Worm (Caenorhabditis elegans): Measurements from ENCODE around the gene ins-19.

Gene ins-19

DNA sequence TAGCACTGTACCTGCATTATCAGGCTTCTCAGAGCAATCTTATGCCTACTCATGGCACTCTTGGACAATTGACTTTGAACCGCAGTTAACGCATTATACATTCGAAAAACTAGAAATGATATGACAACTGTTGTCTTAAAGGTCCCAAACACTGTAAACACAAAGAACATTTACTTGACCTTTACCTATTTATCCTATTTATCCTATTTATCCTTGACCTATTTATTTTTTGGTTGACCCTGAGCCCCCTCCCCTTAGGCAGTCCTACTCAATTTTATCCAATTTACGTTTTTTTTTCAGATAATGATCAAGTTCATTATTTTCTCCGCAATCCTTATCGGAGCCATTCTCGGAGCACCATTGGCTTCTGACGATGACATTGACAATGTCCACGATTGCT is 25.4 kb upstream of the ins-19 start, which contains the start of the genes T10D4.14 and T10D4.19:
Gene T10D4.14 (minus strand): TSS at position 101 of the 400 bp plus-strand sequence.
Gene T10D4.19 (plus strand): TSS at position 304 of the 400 bp plus-strand sequence.
- TF ChIP-seq nhr-6 (tag; optimal IDR thresholded peaks at IDR 0.05) (no peak), snpc-4 (tag; optimal IDR thresholded peaks at IDR 0.05) (no peak), R02D3.7 (tag; optimal IDR thresholded peaks at IDR 0.05) (no peak), unc-62 (GFP tag; optimal IDR thresholded peaks at IDR 0.05) (no peak), ama-1 (optimal IDR thresholded peaks at IDR 0.05) (no peak), mbf-1 (tag; optimal IDR thresholded peaks at IDR 0.05) (no peak), nhr-237 (tag; optimal IDR thresholded peaks at IDR 0.05) (no peak), nhr-23 (tag; optimal IDR thresholded peaks at IDR 0.05) (no peak), mdl-1 (tag; optimal IDR thresholded peaks at IDR 0.05) (no peak), ceh-82 (tag; optimal IDR thresholded peaks at IDR 0.05) (no peak), sma-3 (GFP tag; optimal IDR thresholded peaks at IDR 0.05) (no peak), unc-55 (GFP tag; optimal IDR thresholded peaks at IDR 0.05) (no peak), mab-5 (tag; optimal IDR thresholded peaks at IDR 0.05) (no peak), ztf-11 (tag; optimal IDR thresholded peaks at IDR 0.05) (no peak), sma-9 (GFP tag; optimal IDR thresholded peaks at IDR 0.05) (no peak), sma-9 (tag; optimal IDR thresholded peaks at IDR 0.05) (no peak), nhr-10 (tag; optimal IDR thresholded peaks at IDR 0.05) (no peak), gmeb-1 (tag; optimal IDR thresholded peaks at IDR 0.05) (no peak), Y55F3AM.14 (GFP tag; optimal IDR thresholded peaks at IDR 0.05) (no peak), lsy-2 (tag; optimal IDR thresholded peaks at IDR 0.05) (no peak), ZK546.5 (tag; optimal IDR thresholded peaks at IDR 0.05) (no peak)

DNA sequence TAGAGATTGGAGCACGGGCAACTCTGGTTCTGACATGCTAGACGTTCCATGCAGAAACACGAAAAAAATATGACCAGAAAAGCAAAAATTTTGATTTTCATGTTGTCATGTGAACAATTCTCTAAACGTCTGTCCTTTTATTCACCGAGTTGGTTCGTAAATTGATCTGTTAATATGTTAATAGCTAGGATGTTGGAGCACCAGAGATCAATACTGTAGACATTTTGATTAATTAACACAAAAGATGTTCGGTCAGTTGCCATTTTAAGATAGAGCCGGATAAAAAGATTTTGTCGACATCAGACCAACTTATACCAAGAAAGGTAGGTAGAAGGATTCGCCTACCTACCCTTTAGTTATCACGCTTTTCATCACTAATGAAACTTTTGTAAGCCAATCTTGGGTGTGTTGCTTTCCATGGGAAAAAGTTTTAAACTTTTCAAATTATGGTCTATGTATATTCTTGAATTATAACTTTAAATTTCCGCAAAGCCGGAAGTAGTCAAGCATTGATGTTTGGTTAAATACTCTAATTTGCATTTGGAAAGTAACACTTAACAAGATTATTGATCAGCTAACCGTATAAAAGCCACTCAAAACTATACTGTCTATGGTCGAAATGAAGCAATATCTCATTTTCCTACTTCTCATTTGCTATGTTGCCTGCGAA is 23.4 kb upstream of the ins-19 start, which contains the start of the genes T10D4.11 and T10D4.1:
Gene T10D4.11 (minus strand): TSS at position 101 of the 670 bp plus-strand sequence.
Gene T10D4.1 (plus strand): TSS at position 620 of the 670 bp plus-strand sequence.
- TF ChIP-seq dmd-4 (tag; optimal IDR thresholded peaks at IDR 0.05) (no peak), unc-39 (tag; optimal IDR thresholded peaks at IDR 0.05) (no peak), ztf-1 (GFP tag; conservative IDR thresholded peaks at IDR 0.05) (no peak), alr-1 (tag; optimal IDR thresholded peaks at IDR 0.05) (no peak), nhr-237 (tag; optimal IDR thresholded peaks at IDR 0.05) (no peak), blmp-1 (tag; optimal IDR thresholded peaks at IDR 0.05; ENCODE audit: insufficient read depth) (no peak), R02D3.7 (tag; optimal IDR thresholded peaks at IDR 0.05) (no peak), fos-1 (tag; optimal IDR thresholded peaks at IDR 0.05) (no peak)

DNA sequence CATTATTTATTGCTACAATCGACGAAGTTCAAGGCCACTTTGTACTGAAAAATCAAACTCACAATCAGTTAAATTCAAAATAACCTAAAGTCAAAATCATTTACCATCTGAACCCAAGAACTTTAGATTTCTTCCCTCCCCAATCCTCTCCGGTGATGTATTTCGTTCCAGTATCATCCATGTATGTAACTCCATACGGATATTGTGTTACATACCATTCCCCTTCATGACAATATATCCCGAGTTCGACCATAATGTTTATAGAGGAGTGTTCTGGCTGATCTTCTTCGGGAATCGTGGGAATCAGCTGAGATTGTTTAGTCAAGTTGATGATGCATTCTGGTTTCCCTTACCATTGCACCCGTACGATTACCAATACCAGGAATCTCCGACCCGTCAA is 22.2 kb upstream of the ins-19 start:
- TF ChIP-seq snpc-4 (tag; optimal IDR thresholded peaks at IDR 0.05): no peak
- TF ChIP-seq elt-1 (tag; optimal IDR thresholded peaks at IDR 0.05): no peak
- no peak for TF ChIP-seq fos-1 (tag; optimal IDR thresholded peaks at IDR 0.05)
- TF ChIP-seq skn-1 (tag; optimal IDR thresholded peaks at IDR 0.05): no peak
- no peak for TF ChIP-seq R02D3.7 (tag; optimal IDR thresholded peaks at IDR 0.05)
- no peak for TF ChIP-seq sma-3 (GFP tag; optimal IDR thresholded peaks at IDR 0.05)
- TF ChIP-seq alr-1 (tag; optimal IDR thresholded peaks at IDR 0.05): no peak
- TF ChIP-seq mdl-1 (tag; optimal IDR thresholded peaks at IDR 0.05): no peak
- no peak for TF ChIP-seq nhr-129 (tag; optimal IDR thresholded peaks at IDR 0.05)
- no peak for TF ChIP-seq nhr-23 (tag; optimal IDR thresholded peaks at IDR 0.05)
- no peak for TF ChIP-seq unc-39 (tag; optimal IDR thresholded peaks at IDR 0.05)
- TF ChIP-seq crh-2 (tag; optimal IDR thresholded peaks at IDR 0.05): no peak
- no peak for TF ChIP-seq peb-1 (tag; optimal IDR thresholded peaks at IDR 0.05)
- TF ChIP-seq unc-62 (GFP tag; optimal IDR thresholded peaks at IDR 0.05): no peak
- no peak for TF ChIP-seq nhr-237 (tag; optimal IDR thresholded peaks at IDR 0.05)
- TF ChIP-seq nhr-21 (tag; optimal IDR thresholded peaks at IDR 0.05): no peak
- no peak for TF ChIP-seq egl-27 (tag; optimal IDR thresholded peaks at IDR 0.05)
- no peak for TF ChIP-seq blmp-1 (tag; optimal IDR thresholded peaks at IDR 0.05; ENCODE audit: insufficient read depth)
- no peak for TF ChIP-seq dmd-4 (tag; optimal IDR thresholded peaks at IDR 0.05)
- TF ChIP-seq ceh-16 (tag; optimal IDR thresholded peaks at IDR 0.05): no peak

DNA sequence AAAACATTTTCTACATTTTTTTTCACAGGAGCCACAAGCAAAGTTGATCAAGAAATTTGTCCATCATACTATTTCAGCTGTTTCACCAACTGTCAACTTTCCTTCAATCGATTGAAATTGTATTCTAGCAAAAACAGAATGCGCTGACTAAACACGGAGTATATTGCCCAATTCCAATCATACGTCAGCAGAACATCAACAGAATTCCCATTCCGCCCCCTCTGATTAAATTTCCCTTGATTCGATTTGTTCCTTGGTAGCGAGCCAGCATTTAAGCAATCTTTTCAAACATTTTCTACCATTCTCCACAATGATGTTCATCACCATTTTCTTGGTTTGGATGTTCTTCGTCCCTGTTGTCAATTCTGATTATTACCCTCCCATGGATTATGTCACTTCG is 19.6 kb upstream of the ins-19 start, which contains the start of gene T10D4.15:
Gene T10D4.15 (plus strand): TSS at position 301 of the 400 bp plus-strand sequence.
- TF ChIP-seq nhr-11 (tag; optimal IDR thresholded peaks at IDR 0.05) (no peak), elt-3 (tag; optimal IDR thresholded peaks at IDR 0.05) (no peak), F13H6.1 (tag; optimal IDR thresholded peaks at IDR 0.05) (no peak), blmp-1 (tag; optimal IDR thresholded peaks at IDR 0.05; ENCODE audit: insufficient read depth) (no peak), mdl-1 (tag; optimal IDR thresholded peaks at IDR 0.05) (no peak), lsy-2 (tag; optimal IDR thresholded peaks at IDR 0.05) (no peak), unc-62 (GFP tag; optimal IDR thresholded peaks at IDR 0.05) (no peak), mbf-1 (tag; optimal IDR thresholded peaks at IDR 0.05) (no peak), sma-9 (GFP tag; optimal IDR thresholded peaks at IDR 0.05) (no peak), sma-9 (tag; optimal IDR thresholded peaks at IDR 0.05) (no peak)

Measured in whole organism, L2 larva.